Fruit fly (Drosophila melanogaster): ENCODE data around the gene Wdr37.

The Wdr37 gene

DNA sequence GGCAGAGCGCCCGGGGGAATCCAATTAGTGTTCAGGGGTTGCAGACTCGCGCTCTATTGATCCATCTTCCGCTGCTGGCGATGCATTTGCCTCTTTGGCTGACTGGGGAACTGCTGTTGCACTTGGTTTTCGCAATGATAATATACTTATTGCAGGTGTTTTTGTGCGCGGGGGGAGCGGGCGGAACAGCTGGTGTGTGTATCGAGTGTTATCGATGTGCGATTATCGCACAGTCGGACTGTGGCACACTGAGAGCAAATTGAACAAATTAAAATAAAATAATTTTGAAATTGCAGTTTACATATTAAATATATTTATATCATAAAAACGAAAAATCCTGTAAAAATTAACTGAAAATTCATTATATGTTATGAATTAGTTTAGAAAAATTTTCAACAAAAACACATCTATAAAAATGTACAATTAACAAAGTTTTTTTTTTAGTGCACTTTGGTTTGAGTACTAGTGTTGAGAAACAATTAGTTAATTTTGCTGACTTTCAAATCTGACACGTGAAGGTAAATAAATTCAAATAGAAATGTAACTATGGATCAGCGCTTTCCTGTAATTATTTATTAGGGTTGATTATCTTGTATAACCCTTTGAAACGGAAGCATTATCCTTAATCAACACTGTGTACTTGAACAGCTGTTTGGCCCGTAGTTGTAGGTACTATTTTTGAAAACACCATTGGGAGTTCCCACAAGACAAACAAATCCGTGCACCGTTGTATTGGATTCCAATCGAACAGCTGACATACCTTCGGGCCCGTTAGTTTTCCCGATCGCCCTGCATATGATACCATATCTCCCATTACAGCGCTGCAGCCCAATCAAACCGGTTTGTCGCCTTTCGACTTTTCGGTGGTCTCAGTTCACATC is at the start of gene Wdr37, which contains the start of gene koko (continued):
- TF ChIP-seq CG15336 (GFP tag; IDR thresholded peaks at IDR 0.05) (peak; percentile 98), esn (GFP tag; optimal IDR thresholded peaks at IDR 0.05) (peak; percentile 96), CG31627 (GFP tag; optimal IDR thresholded peaks at IDR 0.05) (peak; percentile 89), acj6 (GFP tag; optimal IDR thresholded peaks at IDR 0.05) (peak; percentile 96), CG6808 (GFP tag; optimal IDR thresholded peaks at IDR 0.05) (peak; percentile 72), CG10669 (GFP tag; optimal IDR thresholded peaks at IDR 0.05) (peak; percentile 93), OdsH (GFP tag; optimal IDR thresholded peaks at IDR 0.05) (peak; percentile 97), Hr39 (GFP tag; optimal IDR thresholded peaks at IDR 0.05) (peak; percentile 82), Ets96B (tag; optimal IDR thresholded peaks at IDR 0.05) (peak; percentile 98), CG32006 (GFP tag; optimal IDR thresholded peaks at IDR 0.05) (peak; percentile 96)

DNA sequence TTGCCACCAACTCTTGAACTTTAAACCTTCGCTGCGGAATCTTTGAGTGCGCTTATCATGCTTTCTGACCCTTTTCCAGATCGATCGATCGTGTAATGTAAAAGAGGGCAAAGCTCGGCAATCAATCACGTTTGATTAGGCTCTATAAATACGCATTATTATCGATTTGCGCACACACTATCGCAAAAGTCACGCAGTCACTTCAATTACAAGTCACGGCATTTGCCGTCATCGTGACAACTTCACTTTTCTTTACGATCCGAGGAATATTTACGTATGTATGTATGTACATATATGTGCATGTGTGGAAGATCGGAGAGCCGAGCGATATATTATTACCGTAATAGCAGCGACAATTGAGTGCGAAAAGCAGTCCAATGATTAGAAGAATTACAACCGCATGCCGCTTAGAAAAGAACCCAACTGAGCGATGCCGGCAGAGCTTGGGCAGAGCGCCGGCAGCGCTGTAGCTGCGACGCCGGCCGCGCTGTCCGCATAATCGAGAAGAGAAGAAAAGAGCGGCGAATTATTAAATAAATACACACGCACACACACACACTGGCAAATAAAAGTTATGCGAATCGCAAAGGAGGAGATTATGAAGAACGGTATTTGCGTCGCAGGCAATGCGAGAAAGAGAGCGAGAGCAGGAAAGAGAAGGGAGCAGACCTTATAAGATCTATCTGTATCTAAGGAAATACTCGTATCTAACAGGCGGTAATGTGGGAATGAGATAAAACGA is 47.6 kb upstream of the Wdr37 start:
- TF ChIP-seq Sox102F (GFP tag; optimal IDR thresholded peaks at IDR 0.05) (no peak), CG9139 (GFP tag; optimal IDR thresholded peaks at IDR 0.05) (no peak), fd85E (GFP tag; optimal IDR thresholded peaks at IDR 0.05) (no peak), vri (GFP tag; optimal IDR thresholded peaks at IDR 0.05) (peak; percentile 57), eg (GFP tag; IDR thresholded peaks at IDR 0.05) (no peak), dac (GFP tag; optimal IDR thresholded peaks at IDR 0.05) (no peak), fkh (GFP tag; optimal IDR thresholded peaks at IDR 0.05) (peak; percentile 52), CG6276 (GFP tag; optimal IDR thresholded peaks at IDR 0.05) (peak; percentile 1), svp (GFP tag) (peak; percentile 47), Eip75B (GFP tag; optimal IDR thresholded peaks at IDR 0.05) (no peak), Gug (GFP tag; IDR thresholded peaks at IDR 0.05) (no peak), CG6808 (GFP tag; optimal IDR thresholded peaks at IDR 0.05) (no peak), ss (GFP tag; optimal IDR thresholded peaks at IDR 0.05) (no peak), CG3032 (tag; optimal IDR thresholded peaks at IDR 0.05) (no peak), CG16779 (tag; optimal IDR thresholded peaks at IDR 0.05) (no peak), CG1621 (tag; optimal IDR thresholded peaks at IDR 0.05) (no peak)

DNA sequence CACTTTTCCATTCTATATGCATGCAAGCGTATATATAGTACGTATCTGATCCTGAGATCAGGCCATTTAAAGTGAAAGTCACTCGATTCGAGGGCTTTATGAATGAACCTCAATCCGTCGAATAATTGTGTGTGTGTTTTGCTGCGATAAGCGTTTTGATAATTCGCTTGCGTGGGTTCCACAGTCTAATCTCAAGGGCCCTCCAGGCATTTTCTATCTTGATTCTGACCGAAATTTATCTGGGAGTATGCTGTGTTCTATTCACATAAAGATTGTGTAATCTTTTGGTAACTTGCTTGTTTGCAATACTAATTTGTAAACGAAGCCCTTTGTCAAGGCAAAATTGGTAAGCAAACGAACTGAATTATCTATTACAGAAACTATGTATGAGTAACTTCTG is 46.7 kb upstream of the Wdr37 start:
- TF ChIP-seq CG10631 (GFP tag; optimal IDR thresholded peaks at IDR 0.05) = no peak
- TF ChIP-seq Hr4 (GFP tag; optimal IDR thresholded peaks at IDR 0.05) = no peak
- no peak for TF ChIP-seq salr (GFP tag; optimal IDR thresholded peaks at IDR 0.05)
- TF ChIP-seq Hr39 (GFP tag; optimal IDR thresholded peaks at IDR 0.05) = no peak

- peak; percentile 92 for TF ChIP-seq cyc (GFP tag; optimal IDR thresholded peaks at IDR 0.05)
- TF ChIP-seq Ets96B (tag; optimal IDR thresholded peaks at IDR 0.05) = no peak
- TF ChIP-seq Blimp-1 (GFP tag; optimal IDR thresholded peaks at IDR 0.05) = peak; percentile 53
- peak; percentile 68 for TF ChIP-seq CG6792 (GFP tag; optimal IDR thresholded peaks at IDR 0.05)
- TF ChIP-seq pdm3 (GFP tag; optimal IDR thresholded peaks at IDR 0.05) = peak; percentile 76
- peak; percentile 90 for TF ChIP-seq Eip78C (GFP tag)
- TF ChIP-seq CG8119 (GFP tag; IDR thresholded peaks at IDR 0.05) = peak; percentile 68
- TF ChIP-seq CG6276 (GFP tag; optimal IDR thresholded peaks at IDR 0.05) = peak; percentile 64
- TF ChIP-seq esn (GFP tag; optimal IDR thresholded peaks at IDR 0.05) = peak; percentile 95
- TF ChIP-seq lz (GFP tag; optimal IDR thresholded peaks at IDR 0.05) = peak; percentile 95
- TF ChIP-seq Gug (GFP tag; IDR thresholded peaks at IDR 0.05) = peak; percentile 29; the same call in 1 of the 2 replicates
- peak; percentile 41 for TF ChIP-seq CG4318 (GFP tag; optimal IDR thresholded peaks at IDR 0.05)
- peak; percentile 42 for TF ChIP-seq CG7368 (GFP tag; optimal IDR thresholded peaks at IDR 0.05)
- TF ChIP-seq Sox15 (GFP tag; optimal IDR thresholded peaks at IDR 0.05) = peak; percentile 74
- TF ChIP-seq Lpt (GFP tag; optimal IDR thresholded peaks at IDR 0.05) = peak; percentile 47
- no peak for TF ChIP-seq CG16779 (tag; optimal IDR thresholded peaks at IDR 0.05)
- peak; percentile 50 for TF ChIP-seq CG34406 (GFP tag; optimal IDR thresholded peaks at IDR 0.05)
- TF ChIP-seq CG3032 (tag; optimal IDR thresholded peaks at IDR 0.05) = no peak
- peak; percentile 53 for TF ChIP-seq acj6 (GFP tag; optimal IDR thresholded peaks at IDR 0.05)
- no peak for TF ChIP-seq CG9139 (GFP tag; optimal IDR thresholded peaks at IDR 0.05)
- TF ChIP-seq CG6808 (GFP tag; optimal IDR thresholded peaks at IDR 0.05) = no peak
- TF ChIP-seq salr (GFP tag; optimal IDR thresholded peaks at IDR 0.05) = peak in 1 of 2 experiments; percentile 69
Measured at dm6 chr3R:18448059-18448979, 45.8 kb upstream of the Wdr37 start.

Data from whole organism, prepupa.